Fruit fly (Drosophila melanogaster) whole organism, embryonic: Measurements from ENCODE around the gene CG33947.
A peak's percentile ranks its signal among the peaks of the same experiment; 100 is the strongest.

Experiments
- B-H1 ChIP-seq: fragments of 200-800 bp; sonication (Bioruptor generic); IDR thresholded peaks from 3 replicates; pipeline ENCODE4 v1.3.6; 2022; ENCODE audit warnings: missing biosample characterization, missing genetic modification characterization
- Bgb ChIP-seq: fragments of 200-800 bp; sonication (Bioruptor generic); IDR thresholded peaks from 2 replicates; pipeline ENCODE4 v1.3.6; 2022; ENCODE audit warnings: missing biosample characterization, missing genetic modification characterization; ENCODE audit not compliant: partially characterized antibody
- CG10321 ChIP-seq: fragments of 200-800 bp; sonication (Bioruptor generic); IDR thresholded peaks from 2 replicates; pipeline ENCODE4 v1.3.6; 2022; ENCODE audit warnings: missing biosample characterization, missing genetic modification characterization
- CG11093 ChIP-seq: fragments of 200-800 bp; sonication (Bioruptor generic); IDR thresholded peaks from 3 replicates; pipeline ENCODE4 v1.3.6; 2022; ENCODE audit warnings: missing biosample characterization, missing genetic modification characterization
- CG11247 ChIP-seq: fragments of 200-800 bp; sonication (Bioruptor generic); IDR thresholded peaks from 2 replicates; pipeline ENCODE4 v1.3.6; 2022; ENCODE audit warnings: missing biosample characterization, missing genetic modification characterization
- CG11696 ChIP-seq: fragments of 200-800 bp; sonication (Bioruptor generic); IDR thresholded peaks from 2 replicates; pipeline ENCODE4 v1.3.6; 2022; ENCODE audit warnings: missing biosample characterization, missing genetic modification characterization
- CG12236 ChIP-seq: fragments of 200-800 bp; sonication (Bioruptor generic); optimal IDR thresholded peaks from 2 replicates; lab custom pipeline; 2016; ENCODE audit warnings: missing biosample characterization, missing genetic modification characterization
- CG16779 ChIP-seq: fragments of 200-800 bp; sonication (Bioruptor generic); IDR thresholded peaks from 2 replicates; pipeline ENCODE4 v1.3.6; 2022; ENCODE audit warnings: missing biosample characterization, missing genetic modification characterization
- CG17328 ChIP-seq: fragments of 200-800 bp; sonication (Bioruptor generic); IDR thresholded peaks from 2 replicates; pipeline ENCODE4 v1.3.6; 2022; ENCODE audit warnings: missing biosample characterization, missing genetic modification characterization
- CG1792 ChIP-seq: fragments of 200-800 bp; sonication (Bioruptor generic); optimal IDR thresholded peaks from 2 replicates; lab custom pipeline; 2016; ENCODE audit warnings: missing biosample characterization, missing genetic modification characterization
- CG2199 ChIP-seq: fragments of 200-800 bp; sonication (Bioruptor generic); IDR thresholded peaks from 3 replicates; pipeline ENCODE4 v1.3.6; 2022; ENCODE audit warnings: missing biosample characterization, missing genetic modification characterization
- CG34224 ChIP-seq: fragments of 200-800 bp; sonication (Bioruptor generic); IDR thresholded peaks from 3 replicates; pipeline ENCODE4 v1.3.6; 2022; ENCODE audit warnings: missing biosample characterization, missing genetic modification characterization; ENCODE audit not compliant: partially characterized antibody
- CG42726 ChIP-seq: fragments of 200-800 bp; sonication (Bioruptor generic); IDR thresholded peaks from 2 replicates; pipeline ENCODE4 v1.3.6; 2022; ENCODE audit warnings: missing biosample characterization, missing genetic modification characterization; ENCODE audit not compliant: partially characterized antibody
- CG4424 ChIP-seq: fragments of 200-800 bp; sonication (Bioruptor generic); optimal IDR thresholded peaks from 3 replicates; lab custom pipeline; 2016; ENCODE audit warnings: missing biosample characterization, missing genetic modification characterization
- CG4730 ChIP-seq: fragments of 200-800 bp; sonication (Bioruptor generic); IDR thresholded peaks from 2 replicates; pipeline ENCODE4 v1.3.6; 2022; ENCODE audit warnings: missing biosample characterization, missing genetic modification characterization
- CG6175 ChIP-seq: fragments of 200-800 bp; sonication (Bioruptor generic); IDR thresholded peaks from 3 replicates; pipeline ENCODE4 v1.3.6; 2022; ENCODE audit warnings: missing biosample characterization, missing genetic modification characterization
- CG6683 ChIP-seq: fragments of 200-800 bp; sonication (Bioruptor generic); optimal IDR thresholded peaks from 2 replicates; lab custom pipeline; 2017; ENCODE audit warnings: missing biosample characterization, mild to moderate bottlenecking, missing genetic modification characterization, missing genetic modification reagents
- CG7928 ChIP-seq: fragments of 200-800 bp; sonication (Bioruptor generic); optimal IDR thresholded peaks from 2 replicates; lab custom pipeline; 2017; ENCODE audit warnings: missing biosample characterization, mild to moderate bottlenecking, missing genetic modification characterization
- CG8478 ChIP-seq: fragments of >200 bp; optimal IDR thresholded peaks from 2 replicates; lab custom pipeline; 2018
- CG8924 ChIP-seq: fragments of 200-800 bp; optimal IDR thresholded peaks from 3 replicates; lab custom pipeline; 2019; ENCODE audit warnings: missing biosample characterization, mild to moderate bottlenecking, missing genetic modification characterization, moderate library complexity
- CG9727 ChIP-seq: fragments of 200-800 bp; sonication (Bioruptor generic); optimal IDR thresholded peaks from 3 replicates; lab custom pipeline; 2017; ENCODE audit warnings: missing biosample characterization, mild to moderate bottlenecking, missing genetic modification characterization
- CHES-1-like ChIP-seq: fragments of 200-800 bp; sonication (Bioruptor generic); optimal IDR thresholded peaks from 2 replicates; lab custom pipeline; 2016; ENCODE audit warnings: missing biosample characterization, missing genetic modification characterization
- Deaf1 ChIP-seq: fragments of 200-800 bp; optimal IDR thresholded peaks from 3 replicates; lab custom pipeline; 2019; ENCODE audit warnings: missing biosample characterization, mild to moderate bottlenecking, missing genetic modification characterization, moderate library complexity
- Jarid2 ChIP-seq: fragments of 200-800 bp; sonication (Bioruptor generic); optimal IDR thresholded peaks from 3 replicates; lab custom pipeline; 2017; ENCODE audit warnings: mild to moderate bottlenecking, missing biosample characterization, missing genetic modification reagents, missing genetic modification characterization
- Kr ChIP-seq: fragments of 200-800 bp; sonication (Bioruptor generic); optimal IDR thresholded peaks from 2 replicates; lab custom pipeline; 2017; ENCODE audit warnings: missing biosample characterization, mild to moderate bottlenecking, missing genetic modification characterization
- MBD-R2 ChIP-seq: fragments of 200-800 bp; sonication (Bioruptor generic); IDR thresholded peaks from 2 replicates; pipeline ENCODE4 v1.3.6; 2022; ENCODE audit warnings: missing biosample characterization, missing genetic modification characterization
- Med ChIP-seq: fragments of 200-800 bp; sonication (Bioruptor generic); peaks from one replicate; lab custom pipeline; 2016; ENCODE audit warnings: missing biosample characterization, missing genetic modification characterization, mild to moderate bottlenecking, inconsistent platforms, moderate library complexity
- NfI ChIP-seq: fragments of 200-800 bp; sonication (Bioruptor generic); optimal IDR thresholded peaks from 3 replicates; lab custom pipeline; 2018; ENCODE audit warnings: missing biosample characterization, mild to moderate bottlenecking, missing genetic modification characterization, moderate library complexity
- Opbp ChIP-seq: fragments of 200-800 bp; sonication (Bioruptor generic); IDR thresholded peaks from 3 replicates; pipeline ENCODE4 v1.3.6; 2022; ENCODE audit warnings: missing biosample characterization, missing genetic modification characterization; ENCODE audit not compliant: partially characterized antibody
- Six4 ChIP-seq: fragments of 200-800 bp; sonication (Bioruptor generic); optimal IDR thresholded peaks from 2 replicates; lab custom pipeline; 2016; ENCODE audit warnings: missing biosample characterization, missing genetic modification characterization
- Sry-δ ChIP-seq: fragments of 200-800 bp; sonication (Bioruptor generic); optimal IDR thresholded peaks from 2 replicates; lab custom pipeline; 2016; ENCODE audit warnings: missing biosample characterization, missing genetic modification characterization
- Stat92E ChIP-seq, 3 experiments: fragments of >200 bp in 2 of 3; fragments of 200-800 bp in 1 of 3; sonication (Bioruptor generic) in 1 of 3; optimal IDR thresholded peaks; 2 replicates each; lab custom pipeline; 2017 to 2019; ENCODE audit warnings: missing biosample characterization in 3 of 3, missing genetic modification characterization in 3 of 3, mild to moderate bottlenecking in 1 of 3, moderate library complexity in 1 of 3
- Tbp ChIP-seq: fragments of >200 bp; optimal IDR thresholded peaks from 2 replicates; lab custom pipeline; 2018; ENCODE audit warnings: missing biosample characterization, missing genetic modification characterization
- ac ChIP-seq: fragments of 200-800 bp; sonication (Bioruptor generic); optimal IDR thresholded peaks from 3 replicates; lab custom pipeline; 2017; ENCODE audit warnings: missing biosample characterization, mild to moderate bottlenecking, missing genetic modification characterization
- aop ChIP-seq: fragments of 200-800 bp; sonication (Bioruptor generic); IDR thresholded peaks from 2 replicates; pipeline ENCODE4 v1.3.6; 2022; ENCODE audit warnings: missing biosample characterization, missing genetic modification characterization
- ash1 ChIP-seq: fragments of 200-800 bp; sonication (Bioruptor generic); optimal IDR thresholded peaks from 2 replicates; lab custom pipeline; 2018; ENCODE audit warnings: missing biosample characterization, mild to moderate bottlenecking, missing genetic modification characterization
- cato ChIP-seq: fragments of 200-800 bp; sonication (Bioruptor generic); optimal IDR thresholded peaks from 2 replicates; lab custom pipeline; 2016; ENCODE audit warnings: missing biosample characterization, missing genetic modification characterization, borderline replicate concordance
- cg ChIP-seq: fragments of 200-800 bp; sonication (Bioruptor generic); optimal IDR thresholded peaks from 3 replicates; lab custom pipeline; 2019; ENCODE audit warnings: missing biosample characterization, mild to moderate bottlenecking, missing genetic modification characterization, moderate library complexity
- crol ChIP-seq: fragments of 200-800 bp; sonication (Bioruptor generic); IDR thresholded peaks from 2 replicates; pipeline ENCODE4 v1.3.6; 2022; ENCODE audit warnings: missing biosample characterization, missing genetic modification characterization
- crp ChIP-seq, 2 experiments: fragments of 200-800 bp; sonication (Bioruptor generic); optimal IDR thresholded peaks; 2 replicates in 1 of 2; 3 replicates in 1 of 2; lab custom pipeline; 2017; ENCODE audit warnings: missing biosample characterization in 2 of 2, missing genetic modification characterization in 2 of 2, mild to moderate bottlenecking in 1 of 2, moderate library complexity in 1 of 2
- dysf ChIP-seq: fragments of 200-800 bp; sonication (Bioruptor generic); IDR thresholded peaks from 3 replicates; pipeline ENCODE4 v1.3.6; 2022; ENCODE audit warnings: missing biosample characterization, missing genetic modification characterization
- ftz-f1 ChIP-seq: fragments of 200-800 bp; sonication (Bioruptor generic); optimal IDR thresholded peaks from 2 replicates; lab custom pipeline; 2016; ENCODE audit warnings: missing biosample characterization, missing genetic modification characterization
- fu2 ChIP-seq: fragments of 200-800 bp; sonication (Bioruptor generic); optimal IDR thresholded peaks from 2 replicates; lab custom pipeline; 2016; ENCODE audit warnings: missing biosample characterization, missing genetic modification characterization
- lov ChIP-seq, 2 experiments: fragments of 200-800 bp in 1 of 2; fragments of >200 bp in 1 of 2; sonication (Bioruptor generic) in 1 of 2; IDR thresholded peaks in 1 of 2; optimal IDR thresholded peaks in 1 of 2; 2 replicates in 1 of 2; 3 replicates in 1 of 2; pipeline versions ENCODE4 v1.3.6 to Lab custom; 2017 to 2022; ENCODE audit warnings: missing biosample characterization in 1 of 2, missing genetic modification characterization in 1 of 2
- pum ChIP-seq: fragments of 200-800 bp; sonication (Bioruptor generic); optimal IDR thresholded peaks from 2 replicates; lab custom pipeline; 2016; ENCODE audit warnings: missing biosample characterization, missing genetic modification characterization
- shn ChIP-seq: fragments of 200-800 bp; sonication (Bioruptor generic); optimal IDR thresholded peaks from 3 replicates; lab custom pipeline; 2016; ENCODE audit warnings: missing biosample characterization, missing genetic modification characterization
- sima ChIP-seq: fragments of 200-800 bp; sonication (Bioruptor generic); optimal IDR thresholded peaks from 2 replicates; lab custom pipeline; 2016; ENCODE audit warnings: missing biosample characterization, missing genetic modification characterization

The CG33947 gene

dm6 chr3L:11112427-11112826, 16.1 kb downstream of the CG33947 start:
- TF ChIP-seq dysf (GFP tag; lab: Robert Waterston, UW): 0 out of 3 replicates have a peak, but pooled peaks have one; percentile 28
- TF ChIP-seq CG42726 (GFP tag; lab: Robert Waterston, UW): 0 out of 2 replicates have a peak, but pooled peaks have one; percentile 10
- TF ChIP-seq Deaf1 (tag; lab: Kevin White, UChicago): peak; percentile 8
- TF ChIP-seq Bgb (GFP tag; lab: Robert Waterston, UW): 0 out of 2 replicates have a peak, but pooled peaks have one; percentile 18
- 0 out of 2 replicates have a peak, but pooled peaks have one; percentile 25 for TF ChIP-seq aop (GFP tag; lab: Robert Waterston, UW)
- TF ChIP-seq Sry-δ (GFP tag; lab: Kevin White, UChicago): no peak
- TF ChIP-seq MBD-R2 (GFP tag; lab: Robert Waterston, UW): no peak
- TF ChIP-seq CG2199: 0 out of 3 replicates have a peak, but pooled peaks have one; percentile 24
- TF ChIP-seq Tbp (GFP tag; lab: Kevin White, UChicago): no peak
- TF ChIP-seq crol (GFP tag; lab: Robert Waterston, UW): peak; percentile 38; the same call in 1 of the 2 replicates
- TF ChIP-seq ash1: no peak
- 0 out of 3 replicates have a peak, but pooled peaks have one; percentile 15 for TF ChIP-seq Opbp (GFP tag; lab: Robert Waterston, UW)
- no peak for TF ChIP-seq CG4730 (GFP tag; lab: Robert Waterston, UW)
- no peak for TF ChIP-seq Kr (GFP tag; lab: Kevin White, UChicago)
- 0 out of 3 replicates have a peak, but pooled peaks have one; percentile 28 for TF ChIP-seq CG6175 (GFP tag; lab: Robert Waterston, UW)
- 0 out of 2 replicates have a peak, but pooled peaks have one; percentile 52 for TF ChIP-seq CG16779
- peak; percentile 57 for TF ChIP-seq ftz-f1
- no peak for TF ChIP-seq lov (optimal IDR thresholded peaks at IDR 0.05; lab: Kevin White, UChicago)
- TF ChIP-seq lov (GFP tag; IDR thresholded peaks at IDR 0.05; lab: Robert Waterston, UW): 0 out of 3 replicates have a peak, but pooled peaks have one; percentile 27
- TF ChIP-seq fu2: no peak
- peak; percentile 59 for TF ChIP-seq Med
- 0 out of 2 replicates have a peak, but pooled peaks have one; percentile 16 for TF ChIP-seq CG11696 (GFP tag; lab: Robert Waterston, UW)
- no peak for TF ChIP-seq pum (GFP tag; lab: Kevin White, UChicago)
- 0 out of 2 replicates have a peak, but pooled peaks have one; percentile 43 for TF ChIP-seq CG10321 (GFP tag; lab: Robert Waterston, UW)
- TF ChIP-seq CG8478: peak; percentile 55
- no peak for TF ChIP-seq Stat92E (GFP tag; optimal IDR thresholded peaks at IDR 0.05; lab: Kevin White, UChicago)

DNA sequence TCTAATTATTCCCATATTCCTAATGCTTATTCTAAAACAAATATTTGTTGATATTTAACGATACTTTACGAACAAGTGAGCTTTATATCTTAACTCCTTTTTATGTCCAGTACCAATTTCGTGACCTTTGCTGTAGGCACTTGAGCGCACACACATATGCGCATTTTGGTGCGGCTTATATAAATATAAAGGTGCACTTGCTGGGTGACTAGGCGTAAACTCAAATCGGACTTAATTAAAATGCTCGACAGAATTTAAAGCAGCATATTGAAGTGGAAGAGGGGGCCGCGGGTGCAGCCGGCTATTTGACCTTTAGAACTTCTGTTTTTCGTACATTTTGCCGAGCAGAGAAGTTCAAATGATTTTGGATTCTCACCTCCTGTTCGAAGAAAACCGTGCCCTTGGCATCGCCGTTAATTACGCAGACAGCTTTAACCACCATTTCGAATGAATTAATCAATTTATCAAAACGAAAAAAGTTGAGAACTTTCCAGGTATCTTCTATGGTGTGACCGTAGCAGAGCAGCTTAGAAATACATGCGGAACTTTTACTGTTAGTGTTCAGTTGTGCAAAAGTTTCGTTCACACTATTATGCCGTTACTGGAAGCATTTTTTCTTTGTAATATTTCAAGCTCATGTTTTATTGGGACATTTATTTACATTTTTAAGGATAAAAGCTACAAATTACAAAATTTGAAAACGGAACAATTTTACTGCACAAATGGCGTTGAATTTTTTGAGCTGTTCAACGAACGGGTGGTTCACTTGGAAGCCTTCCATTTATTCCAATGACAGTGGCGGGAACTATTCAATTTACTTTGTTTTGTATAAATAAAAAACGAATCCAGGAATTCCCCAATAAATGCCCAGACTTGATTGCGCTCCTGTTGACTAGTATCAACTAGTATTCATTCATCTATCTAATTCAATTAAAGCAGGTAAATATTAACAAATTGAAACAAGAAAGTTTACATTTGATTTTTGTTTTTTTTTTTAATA, 17.2 kb downstream of the CG33947 start, which contains the start of gene Sod1:
Gene Sod1 (minus strand): TSS at position 543 of the 1,000 bp plus-strand sequence.
- no peak for TF ChIP-seq CG17328 (GFP tag; lab: Robert Waterston, UW)
- TF ChIP-seq CG11247: no peak
- no peak for TF ChIP-seq CG12236 (GFP tag; lab: Kevin White, UChicago)
- no peak for TF ChIP-seq CG4424 (GFP tag; lab: Kevin White, UChicago)
- TF ChIP-seq CG9727 (GFP tag; lab: Kevin White, UChicago): peak; percentile 5
- no peak for TF ChIP-seq cato
- no peak for TF ChIP-seq CG1792 (GFP tag; lab: Kevin White, UChicago)
- TF ChIP-seq CG7928: no peak
- TF ChIP-seq cg (GFP tag; lab: Kevin White, UChicago): peak; percentile 30
- TF ChIP-seq CG6683: no peak
- peak; percentile 53; the same call in 1 of the 3 replicates for TF ChIP-seq CG34224
- TF ChIP-seq B-H1 (GFP tag; lab: Robert Waterston, UW): no peak
- TF ChIP-seq ac (GFP tag; lab: Kevin White, UChicago): no peak
- TF ChIP-seq Six4: no peak
- no peak for TF ChIP-seq Jarid2
- TF ChIP-seq CHES-1-like (GFP tag; lab: Kevin White, UChicago): no peak
- no peak for TF ChIP-seq sima
- TF ChIP-seq Opbp (GFP tag; lab: Robert Waterston, UW): no peak
- no peak for TF ChIP-seq CG11093 (GFP tag; lab: Robert Waterston, UW)
- no peak for TF ChIP-seq CG8924 (tag; lab: Kevin White, UChicago)
- TF ChIP-seq crp (GFP tag; optimal IDR thresholded peaks at IDR 0.05; lab: Kevin White, UChicago): no peak
- TF ChIP-seq NfI (GFP tag; lab: Kevin White, UChicago): no peak
- TF ChIP-seq shn (GFP tag; lab: Kevin White, UChicago): no peak
